Worm (Caenorhabditis elegans): ENCODE results near the gene F21D5.6.

DNA sequence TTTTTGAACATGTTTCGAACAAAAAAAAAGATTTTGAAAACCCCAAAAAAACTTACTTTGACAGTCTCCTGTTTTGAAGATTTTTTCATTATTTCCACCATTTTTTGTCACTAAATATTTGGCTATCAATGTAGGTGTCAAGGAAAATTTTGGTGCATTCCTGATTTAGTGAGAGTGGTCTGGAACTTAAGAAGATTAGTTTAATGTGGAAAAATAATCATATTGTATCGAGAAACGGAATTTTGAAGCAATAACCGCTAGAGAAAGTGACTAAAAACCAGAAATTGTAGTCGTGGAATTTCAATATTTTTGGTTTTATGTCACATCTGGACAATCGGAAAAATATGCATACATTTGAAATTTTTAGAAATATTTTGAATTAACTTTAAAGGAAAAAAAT is 20.7 kb upstream of the F21D5.6 start, which contains the start of the genes F20C5.11 and klp-11:
- TF ChIP-seq lin-15B (tag; optimal IDR thresholded peaks at IDR 0.05) (no peak), ztf-11 (tag; optimal IDR thresholded peaks at IDR 0.05) (no peak), nhr-12 (tag; optimal IDR thresholded peaks at IDR 0.05) (no peak), pqm-1 (tag; optimal IDR thresholded peaks at IDR 0.05) (no peak), elt-3 (tag; optimal IDR thresholded peaks at IDR 0.05) (no peak), snpc-4 (tag; optimal IDR thresholded peaks at IDR 0.05) (no peak), dsc-1 (tag; optimal IDR thresholded peaks at IDR 0.05) (no peak)
